Worm (Caenorhabditis elegans) whole organism, L4 larva: ENCODE data around the gene Y55F3AM.13.

Experiments
- D1046.2 ChIP-seq: fragments of 200-800 bp; sonication (Bioruptor generic); IDR thresholded peaks from 2 replicates; pipeline ENCODE4 v1.3.6; 2022; ENCODE audit warnings: missing genetic modification characterization, missing compliant biosample characterization
- F10B5.3 ChIP-seq: sonication (generic microtip); optimal IDR thresholded peaks from 2 replicates; lab custom pipeline; 2016; ENCODE audit warnings: mild to moderate bottlenecking, missing genetic modification characterization, missing compliant biosample characterization
- R02D3.7 ChIP-seq: fragments of 150-350 bp; sonication (generic microtip); optimal IDR thresholded peaks from 3 replicates; lab custom pipeline; 2014; ENCODE audit warnings: missing biosample characterization, missing genetic modification characterization
- T20F7.1 ChIP-seq: fragments of 200-800 bp; sonication (Bioruptor generic); optimal IDR thresholded peaks from 2 replicates; lab custom pipeline; 2018; ENCODE audit warnings: mild to moderate bottlenecking, missing genetic modification characterization, missing compliant biosample characterization
- Y48G9A.11 ChIP-seq: fragments of 200-800 bp; sonication (Bioruptor generic); IDR thresholded peaks from 2 replicates; pipeline ENCODE4 v1.3.6; 2022; ENCODE audit warnings: missing genetic modification reagents, missing genetic modification characterization, missing compliant biosample characterization
- arid-1 ChIP-seq: fragments of 200-800 bp; sonication (Bioruptor generic); conservative IDR thresholded peaks from 2 replicates; pipeline ENCODE4 v1.3.6; 2022; ENCODE audit warnings: missing genetic modification reagents, missing genetic modification characterization, missing compliant biosample characterization
- daf-16 ChIP-seq, 3 experiments: sonication (generic microtip); optimal IDR thresholded peaks; 2 replicates each; lab custom pipeline; 2016 to 2017; ENCODE audit warnings: missing genetic modification characterization in 3 of 3, missing genetic modification reagents in 3 of 3, mild to moderate bottlenecking in 2 of 3, missing compliant biosample characterization in 2 of 3, missing biosample characterization in 1 of 3, moderate library complexity in 1 of 3
- daf-19 ChIP-seq: fragments of 200-800 bp; sonication (Bioruptor generic); conservative IDR thresholded peaks from 2 replicates; pipeline ENCODE4 v1.3.6; 2022; ENCODE audit warnings: missing genetic modification characterization, missing compliant biosample characterization
- daf-8 ChIP-seq: fragments of 200-800 bp; sonication (Bioruptor generic); IDR thresholded peaks from 2 replicates; pipeline ENCODE4 v1.3.6; 2022; ENCODE audit warnings: missing genetic modification characterization, missing compliant biosample characterization
- dpl-1 ChIP-seq: fragments of 150-350 bp; optimal IDR thresholded peaks from 2 replicates; lab custom pipeline; 2014; ENCODE audit warnings: missing biosample characterization, missing genetic modification reagents, missing genetic modification characterization
- dve-1 ChIP-seq: sonication (generic microtip); optimal IDR thresholded peaks from 2 replicates; lab custom pipeline; 2017; ENCODE audit warnings: antibody characterized with exemption, mild to moderate bottlenecking, missing genetic modification characterization, missing compliant biosample characterization; ENCODE audit not compliant: insufficient read depth
- fkh-10 ChIP-seq: fragments of 150-350 bp; optimal IDR thresholded peaks from 2 replicates; lab custom pipeline; 2014; ENCODE audit warnings: missing biosample characterization, missing genetic modification reagents, missing genetic modification characterization
- gei-8 ChIP-seq: fragments of 200-800 bp; sonication (Bioruptor generic); optimal IDR thresholded peaks from 2 replicates; lab custom pipeline; 2018; ENCODE audit warnings: mild to moderate bottlenecking, missing genetic modification characterization, missing compliant biosample characterization
- hlh-11 ChIP-seq: fragments of 200-800 bp; sonication (Bioruptor generic); optimal IDR thresholded peaks from 2 replicates; lab custom pipeline; 2018; ENCODE audit warnings: mild to moderate bottlenecking, missing genetic modification characterization, missing compliant biosample characterization
- hmg-1.1 ChIP-seq: fragments of 200-800 bp; sonication (Bioruptor generic); IDR thresholded peaks from 2 replicates; pipeline ENCODE4 v1.3.6; 2022; ENCODE audit warnings: missing genetic modification reagents, missing genetic modification characterization, missing compliant biosample characterization
- jun-1 ChIP-seq: fragments of 150-350 bp; optimal IDR thresholded peaks from 2 replicates; lab custom pipeline; 2014; ENCODE audit warnings: missing biosample characterization, missing genetic modification reagents, missing genetic modification characterization
- lin-38 ChIP-seq: fragments of 200-800 bp; sonication (Bioruptor generic); IDR thresholded peaks from 2 replicates; pipeline ENCODE4 v1.3.6; 2022; ENCODE audit warnings: missing genetic modification reagents, missing genetic modification characterization, missing compliant biosample characterization
- lir-3 ChIP-seq: sonication (generic microtip); optimal IDR thresholded peaks from 2 replicates; lab custom pipeline; 2016; ENCODE audit warnings: mild to moderate bottlenecking, missing genetic modification characterization, missing compliant biosample characterization
- lsy-2 ChIP-seq, 2 experiments: fragments of 150-350 bp in 1 of 2; sonication (generic microtip) in 1 of 2; optimal IDR thresholded peaks; 2 replicates each; lab custom pipeline; 2014 to 2017; ENCODE audit warnings: missing biosample characterization in 2 of 2, missing genetic modification characterization in 2 of 2
- mes-2 ChIP-seq: sonication (generic microtip); optimal IDR thresholded peaks from 2 replicates; lab custom pipeline; 2016; ENCODE audit warnings: missing genotype, mild to moderate bottlenecking, missing genetic modification characterization, missing compliant biosample characterization; ENCODE audit not compliant: poor library complexity, severe bottlenecking
- mxl-2 ChIP-seq: fragments of 200-800 bp; sonication (Bioruptor generic); conservative IDR thresholded peaks from 2 replicates; pipeline ENCODE4 v1.3.6; 2022; ENCODE audit warnings: missing genetic modification reagents, missing genetic modification characterization, missing compliant biosample characterization
- nhr-10 ChIP-seq: fragments of 150-350 bp; optimal IDR thresholded peaks from 2 replicates; lab custom pipeline; 2014; ENCODE audit warnings: missing biosample characterization, missing genetic modification characterization
- nhr-102 ChIP-seq: sonication (generic microtip); optimal IDR thresholded peaks from 2 replicates; lab custom pipeline; 2016; ENCODE audit warnings: mild to moderate bottlenecking, missing genetic modification characterization, moderate library complexity, missing compliant biosample characterization
- nhr-11 ChIP-seq: fragments of 150-350 bp; optimal IDR thresholded peaks from 2 replicates; lab custom pipeline; 2014; ENCODE audit warnings: missing biosample characterization, missing genetic modification characterization
- nhr-111 ChIP-seq: fragments of 200-800 bp; sonication (Bioruptor generic); optimal IDR thresholded peaks from 2 replicates; lab custom pipeline; 2018; ENCODE audit warnings: mild to moderate bottlenecking, missing genetic modification characterization, missing compliant biosample characterization
- nhr-76 ChIP-seq: fragments of 150-350 bp; optimal IDR thresholded peaks from 2 replicates; lab custom pipeline; 2014; ENCODE audit warnings: missing biosample characterization, missing genetic modification characterization
- nhr-77 ChIP-seq: fragments of 150-350 bp; optimal IDR thresholded peaks from 2 replicates; lab custom pipeline; 2014; ENCODE audit warnings: missing biosample characterization, missing genetic modification characterization
- set-16 ChIP-seq: fragments of 200-800 bp; sonication (Bioruptor generic); IDR thresholded peaks from 2 replicates; pipeline ENCODE4 v1.3.6; 2022; ENCODE audit warnings: missing genetic modification reagents, missing genetic modification characterization, missing compliant biosample characterization
- snpc-1.2 ChIP-seq: fragments of 200-800 bp; sonication (Bioruptor generic); IDR thresholded peaks from 2 replicates; pipeline ENCODE4 v1.3.6; 2022; ENCODE audit warnings: missing genetic modification reagents, missing genetic modification characterization, missing compliant biosample characterization
- spr-1 ChIP-seq: sonication (generic microtip); optimal IDR thresholded peaks from 2 replicates; lab custom pipeline; 2016; ENCODE audit warnings: mild to moderate bottlenecking, missing genetic modification characterization, missing compliant biosample characterization
- unc-62 ChIP-seq, 3 experiments: fragments of 150-350 bp in 1 of 3; sonication (generic microtip); optimal IDR thresholded peaks in 2 of 3; peaks in 1 of 3; 1 replicate in 1 of 3; 2 replicates in 2 of 3; lab custom pipeline; 2014 to 2017; ENCODE audit warnings: missing biosample characterization in 3 of 3, missing genetic modification characterization in 3 of 3, missing genetic modification reagents in 3 of 3, missing genotype in 1 of 3
- zip-11 ChIP-seq: fragments of 200-800 bp; sonication (Bioruptor generic); IDR thresholded peaks from 2 replicates; pipeline ENCODE4 v1.3.6; 2022; ENCODE audit warnings: missing genetic modification characterization, missing compliant biosample characterization
- zip-2 ChIP-seq: fragments of 150-350 bp; optimal IDR thresholded peaks from 2 replicates; lab custom pipeline; 2014; ENCODE audit warnings: missing biosample characterization, missing genetic modification characterization
- ztf-11 ChIP-seq: fragments of 150-350 bp; optimal IDR thresholded peaks from 2 replicates; lab custom pipeline; 2014; ENCODE audit warnings: missing biosample characterization, missing genetic modification characterization

Gene Y55F3AM.13

DNA sequence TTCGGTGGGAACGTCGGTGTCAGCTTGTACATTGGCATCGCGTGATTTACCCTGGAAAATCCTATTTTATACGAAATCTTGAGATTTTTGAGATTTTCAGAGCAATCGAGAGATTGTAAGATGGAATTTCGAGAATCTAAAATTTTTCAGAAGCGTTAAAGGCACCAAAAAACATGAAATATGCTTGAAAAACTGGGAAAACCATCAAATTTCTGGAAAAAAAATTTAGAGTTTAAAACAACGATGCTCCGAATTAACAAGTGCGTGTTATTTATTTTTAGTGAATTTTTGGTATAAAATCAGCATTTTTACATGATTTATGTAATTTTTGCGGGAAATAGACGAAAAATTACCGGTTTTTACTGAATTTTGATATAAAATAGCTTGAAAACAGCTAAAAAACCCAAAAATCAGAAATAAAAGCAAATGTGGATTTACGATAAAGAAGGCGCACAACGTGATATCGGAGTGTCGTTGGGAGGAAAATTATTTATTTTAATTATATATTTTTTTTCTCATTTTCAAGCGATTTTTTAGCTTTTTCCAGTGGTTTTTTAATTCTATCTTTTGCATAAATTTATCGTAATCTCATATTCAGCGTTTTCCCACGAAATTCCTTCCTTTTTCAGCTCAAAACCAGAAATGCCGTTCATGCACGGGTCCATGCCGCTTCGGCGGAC is at the start of gene Y55F3AM.13, which contains the start of gene mrps-25:
Y55F3AM.13 (minus strand) TSS at position 51 of the 680 bp plus-strand sequence.
mrps-25 (plus strand) TSS at position 630 of the 680 bp plus-strand sequence.
- no peak for TF ChIP-seq zip-2
- TF ChIP-seq spr-1 = no peak
- 0 out of 2 replicates have a peak, but pooled peaks have one; percentile 21 for TF ChIP-seq lin-38
- TF ChIP-seq R02D3.7 = peak; percentile 54
- no peak for TF ChIP-seq hmg-1.1
- no peak for TF ChIP-seq mes-2 (tag; lab: Kevin White, UChicago)
- no peak for TF ChIP-seq mxl-2 (GFP tag; lab: Robert Waterston, UW)
- peak; percentile 42 for TF ChIP-seq dpl-1 (GFP tag; lab: Kevin White, UChicago)
- TF ChIP-seq nhr-102 (tag; lab: Kevin White, UChicago) = no peak
- TF ChIP-seq set-16 (GFP tag; lab: Robert Waterston, UW) = no peak
- no peak for TF ChIP-seq dve-1 (tag; lab: Kevin White, UChicago)
- peak; percentile 99 for TF ChIP-seq T20F7.1 (GFP tag; lab: Kevin White, UChicago)
- no peak for TF ChIP-seq daf-19 (GFP tag; lab: Robert Waterston, UW)
- no peak for TF ChIP-seq jun-1 (tag; lab: Kevin White, UChicago)
- no peak for TF ChIP-seq nhr-111 (GFP tag; lab: Kevin White, UChicago)
- no peak for TF ChIP-seq snpc-1.2 (GFP tag; lab: Robert Waterston, UW)
- no peak for TF ChIP-seq fkh-10 (GFP tag; lab: Kevin White, UChicago)
- TF ChIP-seq daf-8 (GFP tag; lab: Robert Waterston, UW) = no peak
- no peak for TF ChIP-seq F10B5.3 (tag; lab: Kevin White, UChicago)
- TF ChIP-seq D1046.2 (GFP tag; lab: Robert Waterston, UW) = no peak
- peak; percentile 91 for TF ChIP-seq Y48G9A.11 (GFP tag; lab: Robert Waterston, UW)
- TF ChIP-seq lsy-2 (tag; optimal IDR thresholded peaks at IDR 0.05; lab: Kevin White, UChicago) = peak in 1 of 2 experiments; percentile 59
- TF ChIP-seq nhr-11 (tag; lab: Kevin White, UChicago) = no peak
- TF ChIP-seq lir-3 (tag; lab: Kevin White, UChicago) = no peak
- no peak for TF ChIP-seq ztf-11 (tag; lab: Kevin White, UChicago)
- no peak for TF ChIP-seq arid-1 (GFP tag; lab: Robert Waterston, UW)
- TF ChIP-seq hlh-11 (tag; lab: Kevin White, UChicago) = no peak
- TF ChIP-seq, all 104 proteins: peak for 6

DNA sequence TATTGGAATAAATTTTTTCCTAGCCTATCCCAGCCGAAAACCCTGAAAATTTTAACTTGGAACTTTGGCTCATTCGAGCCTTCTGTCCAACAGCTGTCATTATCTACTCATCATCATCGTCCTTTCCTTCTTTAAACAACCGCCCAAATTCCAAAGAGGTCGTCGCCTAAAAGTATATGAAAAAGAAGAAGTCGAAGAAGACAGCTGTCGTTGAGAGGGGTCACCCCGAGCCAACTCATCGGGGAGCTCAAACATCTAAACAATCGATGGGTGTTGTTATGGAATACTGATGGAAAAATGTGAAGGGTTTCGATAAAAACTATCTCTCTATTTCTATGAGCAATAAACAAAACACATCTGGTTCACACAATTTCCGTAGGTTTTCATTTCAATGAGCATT is 49.0 kb upstream of the Y55F3AM.13 start:
- no peak for TF ChIP-seq nhr-77 (tag; lab: Kevin White, UChicago)
- TF ChIP-seq daf-16 (GFP tag; optimal IDR thresholded peaks at IDR 0.05; lab: Kevin White, UChicago) = peak in 1 of 2 experiments; percentile 56
- TF ChIP-seq daf-16 (tag; optimal IDR thresholded peaks at IDR 0.05; lab: Kevin White, UChicago) = no peak

DNA sequence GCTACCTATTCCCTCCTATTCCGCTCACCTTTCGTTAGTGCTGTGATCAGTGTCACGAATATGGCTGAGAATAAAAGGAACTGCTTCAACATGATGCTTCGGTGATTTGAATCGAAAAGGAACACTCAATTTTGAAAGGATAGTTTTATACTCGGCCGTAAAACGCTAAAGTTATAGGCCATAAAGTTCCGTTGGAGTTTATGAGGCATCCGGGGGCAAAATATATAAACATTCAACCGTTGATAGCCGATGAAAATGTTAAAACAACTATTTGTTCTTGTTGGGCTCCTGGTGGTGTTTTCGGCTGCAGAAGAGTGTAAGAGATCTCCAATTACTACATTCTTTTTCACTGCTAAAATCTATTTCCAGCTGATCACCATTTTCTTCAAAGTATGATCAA is 48.4 kb upstream of the Y55F3AM.13 start, which contains the start of the genes C44B12.9 and C44B12.3:
C44B12.9 (minus strand) TSS at position 101 of the 400 bp plus-strand sequence.
C44B12.3 (plus strand) TSS at position 249 of the 400 bp plus-strand sequence.
- TF ChIP-seq daf-19 (GFP tag; lab: Robert Waterston, UW) (no peak), gei-8 (GFP tag; lab: Kevin White, UChicago) (no peak), nhr-76 (tag; lab: Kevin White, UChicago) (no peak)
- TF ChIP-seq, all 104 proteins: peak for 0

DNA sequence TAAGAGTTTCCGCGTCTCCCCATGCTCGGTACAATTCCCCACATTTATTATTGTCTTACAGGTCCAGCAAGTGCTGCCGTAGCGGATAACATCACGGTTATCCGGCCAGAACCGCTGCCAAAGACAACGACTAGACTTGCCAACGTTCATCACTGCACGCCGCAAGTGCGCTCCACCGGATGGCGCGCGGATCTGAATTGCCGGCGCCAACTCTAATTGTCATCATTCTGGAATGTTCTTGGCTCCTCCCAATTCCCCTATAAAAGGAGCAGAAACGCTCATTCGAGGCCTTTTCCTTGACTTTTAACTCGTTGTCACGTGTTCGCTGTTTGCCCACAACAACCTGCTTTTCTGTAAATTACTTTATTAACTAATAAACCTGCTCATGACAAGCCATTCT is 47.9 kb upstream of the Y55F3AM.13 start:
- TF ChIP-seq lin-38 (peak; percentile 55), set-16 (GFP tag; lab: Robert Waterston, UW) (peak; percentile 22; the same call in 1 of the 2 replicates)

DNA sequence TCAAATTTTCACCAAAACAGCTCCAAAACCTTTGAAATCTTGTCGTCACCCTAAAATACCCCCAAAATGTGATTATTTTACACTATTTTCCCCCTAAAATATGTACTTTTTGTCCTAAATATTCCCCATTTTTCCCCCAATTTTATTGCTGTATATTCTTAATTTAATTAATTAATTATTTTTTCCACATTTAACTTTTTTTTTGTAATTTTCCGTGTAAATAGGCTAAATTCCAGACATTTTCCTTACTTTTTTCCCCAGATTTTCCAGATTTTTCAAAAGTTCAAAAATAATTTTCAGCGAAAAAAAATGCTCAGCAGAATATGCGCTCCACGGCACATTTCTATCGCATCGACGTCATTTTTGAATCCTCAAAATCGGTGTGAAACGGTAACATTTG is 41.0 kb upstream of the Y55F3AM.13 start, which contains the start of gene cox-18:
cox-18 (plus strand) TSS at position 301 of the 400 bp plus-strand sequence.
- TF ChIP-seq fkh-10 (GFP tag; lab: Kevin White, UChicago) = no peak
- no peak for TF ChIP-seq nhr-10 (tag; lab: Kevin White, UChicago)
- TF ChIP-seq zip-11 (GFP tag; lab: Robert Waterston, UW) = no peak
- TF ChIP-seq unc-62 (GFP tag; optimal IDR thresholded peaks at IDR 0.05 in 1 of 2; lab: Kevin White, UChicago) = no peak
- TF ChIP-seq unc-62 (tag; optimal IDR thresholded peaks at IDR 0.05; lab: Kevin White, UChicago) = no peak
- no peak for TF ChIP-seq nhr-111 (GFP tag; lab: Kevin White, UChicago)
- no peak for TF ChIP-seq lsy-2 (tag; optimal IDR thresholded peaks at IDR 0.05; lab: Kevin White, UChicago)
- TF ChIP-seq, all 104 proteins: peak for 0
